Worm (Caenorhabditis elegans): ENCODE measurements around the gene xbx-5.

xbx-5 gene

DNA sequence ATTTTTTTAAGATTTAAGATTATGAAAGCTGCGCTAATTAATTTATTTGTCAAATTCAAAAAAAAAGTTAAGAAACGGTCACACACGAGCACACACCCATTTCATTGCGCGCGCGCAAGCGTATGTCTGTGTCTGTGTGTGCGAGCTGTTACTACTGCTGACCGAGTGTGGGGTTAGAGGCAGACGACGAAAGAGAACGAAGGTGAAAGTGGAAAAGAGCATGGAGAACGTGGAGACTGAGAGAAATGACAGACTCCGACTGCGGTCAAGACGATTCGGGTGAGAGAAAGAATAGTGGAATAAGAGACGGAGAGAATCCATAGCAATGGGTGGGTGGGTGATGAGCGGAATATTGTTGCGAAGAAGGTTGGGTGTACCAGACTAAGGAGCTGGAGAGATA lies 15.9 kb upstream of the xbx-5 start:
- TF ChIP-seq lsy-2 (tag; optimal IDR thresholded peaks at IDR 0.05) = peak; percentile 1 to 73
- TF ChIP-seq crh-2 (tag; optimal IDR thresholded peaks at IDR 0.05) = peak; percentile 64
- peak; percentile 54 for TF ChIP-seq sem-4 (tag; optimal IDR thresholded peaks at IDR 0.05)
- TF ChIP-seq gmeb-1 (tag; optimal IDR thresholded peaks at IDR 0.05) = peak; percentile 8
- TF ChIP-seq sma-9 (GFP tag; optimal IDR thresholded peaks at IDR 0.05) = no peak
- no peak for TF ChIP-seq sma-9 (tag; optimal IDR thresholded peaks at IDR 0.05)
- no peak for TF ChIP-seq ceh-82 (tag; optimal IDR thresholded peaks at IDR 0.05)
- no peak for TF ChIP-seq alr-1 (tag; optimal IDR thresholded peaks at IDR 0.05)
- TF ChIP-seq blmp-1 (tag; optimal IDR thresholded peaks at IDR 0.05; ENCODE audit: insufficient read depth) = peak; percentile 97
- TF ChIP-seq C34F6.9 (tag; optimal IDR thresholded peaks at IDR 0.05) = peak; percentile 83
- TF ChIP-seq unc-39 (tag; optimal IDR thresholded peaks at IDR 0.05) = no peak
- TF ChIP-seq ZK546.5 (tag; optimal IDR thresholded peaks at IDR 0.05) = no peak
- peak; percentile 63 for TF ChIP-seq unc-55 (GFP tag; optimal IDR thresholded peaks at IDR 0.05)
- TF ChIP-seq fos-1 (tag; optimal IDR thresholded peaks at IDR 0.05) = peak; percentile 81
- no peak for TF ChIP-seq nhr-21 (tag; optimal IDR thresholded peaks at IDR 0.05)
- TF ChIP-seq mdl-1 (tag; optimal IDR thresholded peaks at IDR 0.05) = peak; percentile 30 to 76
- TF ChIP-seq sma-3 (GFP tag; optimal IDR thresholded peaks at IDR 0.05) = peak; percentile 63
- TF ChIP-seq nhr-129 (tag; optimal IDR thresholded peaks at IDR 0.05) = peak; percentile 89
- peak; percentile 0 for TF ChIP-seq zag-1 (tag; optimal IDR thresholded peaks at IDR 0.05)
- peak; percentile 82 for TF ChIP-seq F13H6.1 (tag; optimal IDR thresholded peaks at IDR 0.05)
- TF ChIP-seq aly-2 (tag; optimal IDR thresholded peaks at IDR 0.05) = no peak
- peak; percentile 21 for TF ChIP-seq egl-27 (tag; optimal IDR thresholded peaks at IDR 0.05)
- TF ChIP-seq nhr-25 (tag; optimal IDR thresholded peaks at IDR 0.05) = peak; percentile 63
- no peak for TF ChIP-seq nhr-12 (tag; optimal IDR thresholded peaks at IDR 0.05)
- peak; percentile 56 for TF ChIP-seq ceh-16 (tag; optimal IDR thresholded peaks at IDR 0.05)

DNA sequence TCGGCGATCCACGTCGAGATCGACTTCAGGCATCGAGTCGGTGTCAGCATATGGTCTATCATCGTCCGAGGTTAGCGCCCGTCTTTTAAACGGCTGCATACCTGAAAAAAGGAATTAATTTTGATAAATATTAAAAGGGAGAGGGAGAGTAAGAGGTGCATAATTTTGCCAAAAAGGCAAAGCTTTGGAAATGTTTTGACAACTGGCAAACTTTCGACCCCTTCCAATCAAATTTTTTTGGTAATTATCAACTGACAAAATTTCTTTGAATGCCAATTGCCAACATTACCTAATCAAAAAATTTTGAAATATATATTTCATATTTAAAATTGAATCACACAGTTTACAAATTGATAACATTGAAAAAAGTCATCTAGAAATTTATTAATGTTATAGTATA lies 15.3 kb upstream of the xbx-5 start, which contains the start of gene dpy-27:
Gene dpy-27 (minus strand): TSS at position 101 of the 400 bp plus-strand sequence.
- no peak for TF ChIP-seq peb-1 (tag; optimal IDR thresholded peaks at IDR 0.05)
- no peak for TF ChIP-seq mdl-1 (tag; optimal IDR thresholded peaks at IDR 0.05)
- TF ChIP-seq alr-1 (tag; optimal IDR thresholded peaks at IDR 0.05) = no peak
- TF ChIP-seq sem-4 (tag; optimal IDR thresholded peaks at IDR 0.05) = no peak
- TF ChIP-seq C34F6.9 (tag; optimal IDR thresholded peaks at IDR 0.05) = no peak
- TF ChIP-seq nhr-10 (tag; optimal IDR thresholded peaks at IDR 0.05) = no peak
- TF ChIP-seq R02D3.7 (tag; optimal IDR thresholded peaks at IDR 0.05) = no peak
- no peak for TF ChIP-seq nhr-77 (tag; optimal IDR thresholded peaks at IDR 0.05)
- TF ChIP-seq elt-3 (tag; optimal IDR thresholded peaks at IDR 0.05) = no peak
- no peak for TF ChIP-seq ztf-4 (tag; optimal IDR thresholded peaks at IDR 0.05)
- TF ChIP-seq ceh-16 (tag; optimal IDR thresholded peaks at IDR 0.05) = no peak
- TF ChIP-seq unc-39 (tag; optimal IDR thresholded peaks at IDR 0.05) = no peak
- no peak for TF ChIP-seq unc-62 (GFP tag; optimal IDR thresholded peaks at IDR 0.05)
- TF ChIP-seq gmeb-1 (tag; optimal IDR thresholded peaks at IDR 0.05) = no peak
- TF ChIP-seq fos-1 (tag; optimal IDR thresholded peaks at IDR 0.05) = no peak

DNA sequence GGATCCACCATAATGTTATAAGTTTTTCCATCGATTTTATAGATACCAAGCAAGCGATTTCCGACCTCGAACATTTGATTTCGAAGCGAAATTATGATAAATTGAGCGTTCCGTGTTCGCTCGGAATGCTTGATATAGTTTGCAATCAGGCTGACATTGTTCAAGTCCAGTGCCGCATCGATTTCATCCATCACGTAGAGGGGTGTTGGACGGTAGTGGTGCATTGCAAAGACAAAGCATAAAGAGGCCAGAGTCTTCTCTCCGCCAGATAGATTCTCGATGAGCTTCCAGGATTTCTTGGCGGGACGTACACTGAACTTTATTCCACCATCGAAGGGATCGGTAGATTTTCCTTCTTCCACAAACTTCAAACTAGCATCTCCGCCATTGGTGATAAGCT lies 10.1 kb upstream of the xbx-5 start:
- TF ChIP-seq Y55F3AM.14 (GFP tag; optimal IDR thresholded peaks at IDR 0.05) (no peak), ztf-4 (tag; optimal IDR thresholded peaks at IDR 0.05) (no peak), dmd-4 (tag; optimal IDR thresholded peaks at IDR 0.05) (no peak), egl-27 (tag; optimal IDR thresholded peaks at IDR 0.05) (no peak), peb-1 (tag; optimal IDR thresholded peaks at IDR 0.05) (no peak), unc-39 (tag; optimal IDR thresholded peaks at IDR 0.05) (no peak), F13H6.1 (tag; optimal IDR thresholded peaks at IDR 0.05) (no peak), crh-2 (tag; optimal IDR thresholded peaks at IDR 0.05) (no peak), sma-9 (GFP tag; optimal IDR thresholded peaks at IDR 0.05) (no peak), sma-9 (tag; optimal IDR thresholded peaks at IDR 0.05) (no peak)

DNA sequence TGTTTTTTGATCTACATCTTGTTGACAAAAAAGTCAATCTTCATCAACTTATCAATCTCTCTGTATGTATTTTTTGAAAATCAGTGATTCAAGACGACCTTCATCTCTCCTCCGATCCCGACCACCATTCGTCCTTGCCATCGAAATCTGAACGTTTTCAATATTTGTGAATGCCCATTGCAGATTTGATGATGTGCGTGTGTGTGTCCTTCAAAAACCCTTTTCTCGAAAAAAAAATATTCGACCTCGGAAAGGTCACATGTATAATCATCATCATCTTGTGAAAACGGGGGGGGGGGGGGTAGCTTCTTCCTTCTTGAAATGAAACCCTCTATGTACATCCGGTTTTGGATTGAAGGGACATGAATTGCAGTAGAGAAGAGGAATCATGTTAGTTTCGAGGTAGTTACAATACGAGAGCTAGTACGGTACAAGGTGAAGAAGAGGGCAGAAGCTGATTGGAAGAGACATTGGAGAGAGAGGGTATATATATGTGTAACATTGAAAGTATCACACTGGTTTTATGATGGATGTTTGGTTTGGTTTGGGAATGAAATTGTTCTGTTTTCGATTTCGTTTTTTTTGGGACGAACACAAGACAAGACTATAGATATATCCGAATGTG lies 8.2 kb upstream of the xbx-5 start:
- TF ChIP-seq mdl-1 (tag; optimal IDR thresholded peaks at IDR 0.05) (no peak), zag-1 (tag; optimal IDR thresholded peaks at IDR 0.05) (no peak), nhr-11 (tag; optimal IDR thresholded peaks at IDR 0.05) (no peak), nhr-12 (tag; optimal IDR thresholded peaks at IDR 0.05) (no peak), R02D3.7 (tag; optimal IDR thresholded peaks at IDR 0.05) (no peak), nhr-129 (tag; optimal IDR thresholded peaks at IDR 0.05) (no peak), lin-13 (GFP tag; optimal IDR thresholded peaks at IDR 0.05) (no peak), peb-1 (tag; optimal IDR thresholded peaks at IDR 0.05) (no peak), sma-9 (GFP tag; optimal IDR thresholded peaks at IDR 0.05) (no peak), sma-9 (tag; optimal IDR thresholded peaks at IDR 0.05) (no peak), ztf-4 (tag; optimal IDR thresholded peaks at IDR 0.05) (no peak), mab-5 (tag; optimal IDR thresholded peaks at IDR 0.05) (no peak), nhr-237 (tag; optimal IDR thresholded peaks at IDR 0.05) (no peak), ZK546.5 (tag; optimal IDR thresholded peaks at IDR 0.05) (no peak), snpc-4 (tag; optimal IDR thresholded peaks at IDR 0.05) (no peak), ceh-16 (tag; optimal IDR thresholded peaks at IDR 0.05) (no peak), fos-1 (tag; optimal IDR thresholded peaks at IDR 0.05) (no peak), aly-2 (tag; optimal IDR thresholded peaks at IDR 0.05) (no peak), F13H6.1 (tag; optimal IDR thresholded peaks at IDR 0.05) (no peak), crh-2 (tag; optimal IDR thresholded peaks at IDR 0.05) (peak; percentile 33), lsy-2 (tag; optimal IDR thresholded peaks at IDR 0.05) (peak in 1 of 2 experiments; percentile 4), elt-3 (tag; optimal IDR thresholded peaks at IDR 0.05) (no peak), lin-11 (tag; optimal IDR thresholded peaks at IDR 0.05) (no peak), skn-1 (tag; optimal IDR thresholded peaks at IDR 0.05) (no peak), nhr-25 (tag; optimal IDR thresholded peaks at IDR 0.05) (peak; percentile 93), egl-27 (tag; optimal IDR thresholded peaks at IDR 0.05) (no peak), blmp-1 (tag; optimal IDR thresholded peaks at IDR 0.05; ENCODE audit: insufficient read depth) (peak; percentile 43), ztf-11 (tag; optimal IDR thresholded peaks at IDR 0.05) (no peak), nhr-6 (tag; optimal IDR thresholded peaks at IDR 0.05) (no peak), ama-1 (optimal IDR thresholded peaks at IDR 0.05) (no peak)
